Fruit fly (Drosophila melanogaster): ENCODE results near the gene lz.

- TF ChIP-seq Nf-YC (tag; optimal IDR thresholded peaks at IDR 0.05) (no peak), CG1024 (GFP tag; IDR thresholded peaks at IDR 0.05) (no peak), Blimp-1 (GFP tag; optimal IDR thresholded peaks at IDR 0.05) (no peak), HLH4C (GFP tag; IDR thresholded peaks at IDR 0.05; ENCODE audit: partially characterized antibody) (no peak), Doc3 (GFP tag; IDR thresholded peaks at IDR 0.05; ENCODE audit: partially characterized antibody) (no peak), CG7786 (GFP tag; optimal IDR thresholded peaks at IDR 0.05) (no peak), odd (GFP tag; optimal IDR thresholded peaks at IDR 0.05) (no peak), CG15073 (GFP tag; optimal IDR thresholded peaks at IDR 0.05) (no peak), NK7.1 (GFP tag; optimal IDR thresholded peaks at IDR 0.05) (no peak), Atf-2 (GFP tag; optimal IDR thresholded peaks at IDR 0.05) (no peak), CG7556 (GFP tag; optimal IDR thresholded peaks at IDR 0.05) (no peak), fru (optimal IDR thresholded peaks at IDR 0.05) (no peak), wdn (GFP tag; IDR thresholded peaks at IDR 0.05) (no peak), insv (GFP tag; optimal IDR thresholded peaks at IDR 0.05) (no peak)
Measured at dm6 chrX:9317100-9317499, 32.7 kb downstream of the lz start.

Data from whole organism, embryonic.